Worm (Caenorhabditis elegans) whole organism, early embryonic: Measurements from ENCODE around the gene F15B9.6.

Experiments
- B0310.2 ChIP-seq: sonication (generic microtip); optimal IDR thresholded peaks from 2 replicates; lab custom pipeline; 2016; ENCODE audit warnings: mild to moderate bottlenecking, missing genetic modification characterization, missing compliant biosample characterization
- F13C5.2 ChIP-seq: sonication (generic microtip); optimal IDR thresholded peaks from 2 replicates; lab custom pipeline; 2017; ENCODE audit warnings: mild to moderate bottlenecking, missing genetic modification characterization, inconsistent platforms, missing compliant biosample characterization
- aly-1 ChIP-seq: sonication (generic microtip); optimal IDR thresholded peaks from 2 replicates; lab custom pipeline; 2016; ENCODE audit warnings: missing genetic modification characterization, missing compliant biosample characterization
- ama-1 ChIP-seq: fragments of 150-350 bp; optimal IDR thresholded peaks from 2 replicates; lab custom pipeline; 2014
- ceh-13 ChIP-seq: fragments of 200-800 bp; sonication (Bioruptor generic); optimal IDR thresholded peaks from 2 replicates; lab custom pipeline; 2018; ENCODE audit warnings: mild to moderate bottlenecking, missing genetic modification characterization, missing compliant biosample characterization
- ceh-36 ChIP-seq: sonication (generic microtip); optimal IDR thresholded peaks from 2 replicates; lab custom pipeline; 2016; ENCODE audit warnings: missing genetic modification characterization, inconsistent platforms, missing compliant biosample characterization
- flt-1 ChIP-seq: fragments of 200-800 bp; sonication (Bioruptor generic); IDR thresholded peaks from 2 replicates; pipeline ENCODE4 v1.3.6; 2022; ENCODE audit warnings: missing genetic modification characterization, missing compliant biosample characterization
- hmbx-1 ChIP-seq: sonication (generic microtip); optimal IDR thresholded peaks from 2 replicates; lab custom pipeline; 2016; ENCODE audit warnings: mild to moderate bottlenecking, missing genetic modification characterization, missing compliant biosample characterization
- hmg-4 ChIP-seq: fragments of 200-800 bp; sonication (Bioruptor generic); optimal IDR thresholded peaks from 2 replicates; lab custom pipeline; 2018; ENCODE audit warnings: mild to moderate bottlenecking, missing genetic modification characterization, missing compliant biosample characterization
- hnd-1 ChIP-seq: sonication (generic microtip); optimal IDR thresholded peaks from 2 replicates; lab custom pipeline; 2016; ENCODE audit warnings: missing genetic modification characterization, missing compliant biosample characterization
- pes-1 ChIP-seq: fragments of 200-800 bp; sonication (Bioruptor generic); IDR thresholded peaks from 2 replicates; pipeline ENCODE4 v1.3.6; 2022; ENCODE audit warnings: missing genetic modification reagents, missing genetic modification characterization, missing compliant biosample characterization
- scrt-1 ChIP-seq: fragments of 200-800 bp; sonication (Bioruptor generic); IDR thresholded peaks from 2 replicates; pipeline ENCODE4 v1.3.6; 2022; ENCODE audit warnings: missing genetic modification characterization, missing compliant biosample characterization
- tra-4 ChIP-seq: sonication (generic microtip); optimal IDR thresholded peaks from 2 replicates; lab custom pipeline; 2017; ENCODE audit warnings: missing genetic modification characterization, missing compliant biosample characterization

- TF ChIP-seq B0310.2 (tag; lab: Kevin White, UChicago) (no peak), hmbx-1 (tag; lab: Kevin White, UChicago) (no peak), flt-1 (GFP tag; lab: Robert Waterston, UW) (no peak), ceh-13 (GFP tag; lab: Kevin White, UChicago) (no peak), hnd-1 (no peak), hmg-4 (GFP tag; lab: Kevin White, UChicago) (no peak), scrt-1 (GFP tag; lab: Robert Waterston, UW) (no peak), ama-1 (no peak), ceh-36 (tag; lab: Kevin White, UChicago) (no peak), tra-4 (tag; lab: Kevin White, UChicago) (no peak), aly-1 (no peak), pes-1 (GFP tag; lab: Robert Waterston, UW) (no peak), F13C5.2 (tag; lab: Kevin White, UChicago) (no peak)
Measured at ce11 chrV:12967110-12967509, 46.8 kb upstream of the F15B9.6 start, which contains the start of gene R186.3.
